Fruit fly (Drosophila melanogaster): ENCODE measurements around the gene AdamTS-B.

Gene AdamTS-B

DNA sequence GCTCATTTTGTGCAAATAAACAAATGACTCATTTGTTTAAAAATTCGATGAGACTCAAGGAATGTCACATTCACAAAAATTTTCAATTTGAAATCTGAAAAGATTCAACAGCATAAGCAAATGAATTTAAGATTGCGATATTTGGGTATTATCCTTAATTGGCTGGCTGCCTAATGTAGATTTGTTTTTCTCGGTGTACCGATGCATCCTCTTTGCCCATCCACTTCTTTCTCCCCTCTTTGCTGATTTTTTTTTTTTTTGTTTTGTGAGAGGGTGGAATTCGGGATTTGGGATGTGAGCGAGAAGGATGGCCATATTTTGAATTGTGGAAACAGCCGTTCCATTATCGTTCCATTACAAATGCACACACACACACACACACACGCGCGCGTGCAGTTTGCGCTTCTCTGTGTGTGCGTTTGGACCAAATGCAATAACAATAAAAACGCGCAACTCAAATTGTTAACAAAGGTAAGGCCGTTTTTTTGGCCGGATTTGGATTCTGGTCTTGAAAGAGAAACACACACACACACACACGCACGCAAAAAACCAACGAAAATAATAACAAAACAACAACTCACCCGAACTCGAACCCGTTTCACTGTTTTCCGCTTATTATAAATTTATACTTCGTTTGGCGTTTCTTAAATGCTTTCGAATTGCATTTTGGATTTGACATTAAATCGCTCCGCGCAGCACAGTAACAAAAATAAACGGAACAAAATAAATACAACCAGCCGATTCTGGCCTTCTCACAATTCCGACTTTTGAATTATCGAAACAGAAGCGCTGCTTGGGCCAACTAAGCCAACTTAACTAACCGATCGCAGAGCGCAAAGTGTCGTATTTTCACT is 19.1 kb upstream of the AdamTS-B start:
- TF ChIP-seq Hsf (GFP tag; optimal IDR thresholded peaks at IDR 0.05) = peak; percentile 35
- peak; percentile 15 for TF ChIP-seq CG6654 (GFP tag; optimal IDR thresholded peaks at IDR 0.05)
- TF ChIP-seq CG6683 (GFP tag; optimal IDR thresholded peaks at IDR 0.05) = no peak
- peak; percentile 27 for TF ChIP-seq slp2 (GFP tag; optimal IDR thresholded peaks at IDR 0.05)
- no peak for TF ChIP-seq slou (GFP tag; optimal IDR thresholded peaks at IDR 0.05)
- no peak for TF ChIP-seq stc (GFP tag; IDR thresholded peaks at IDR 0.05)
- TF ChIP-seq CG12391 (tag; optimal IDR thresholded peaks at IDR 0.05) = peak; percentile 67
- no peak for TF ChIP-seq CG32767 (GFP tag; IDR thresholded peaks at IDR 0.05)
- TF ChIP-seq nmo (GFP tag; optimal IDR thresholded peaks at IDR 0.05) = peak; percentile 62
- TF ChIP-seq Chrac-16 (GFP tag; optimal IDR thresholded peaks at IDR 0.05) = peak; percentile 46
- TF ChIP-seq CG17802 (tag; optimal IDR thresholded peaks at IDR 0.05) = no peak
- TF ChIP-seq jing (GFP tag; optimal IDR thresholded peaks at IDR 0.05) = peak; percentile 35
- no peak for TF ChIP-seq CG1832 (GFP tag; optimal IDR thresholded peaks at IDR 0.05)
- TF ChIP-seq al (GFP tag; IDR thresholded peaks at IDR 0.05) = no peak
- no peak for TF ChIP-seq CG31365 (tag; optimal IDR thresholded peaks at IDR 0.05)
- TF ChIP-seq salm (tag; optimal IDR thresholded peaks at IDR 0.05) = no peak
- 0 out of 2 replicates have a peak, but pooled peaks have one; percentile 18 for TF ChIP-seq CG7372 (GFP tag; IDR thresholded peaks at IDR 0.05)
- peak; percentile 41 for TF ChIP-seq CG18764 (GFP tag; optimal IDR thresholded peaks at IDR 0.05)
- TF ChIP-seq CG10209 (GFP tag; optimal IDR thresholded peaks at IDR 0.05) = peak; percentile 7
- TF ChIP-seq Hmr (GFP tag; optimal IDR thresholded peaks at IDR 0.05) = no peak
- TF ChIP-seq pum (GFP tag; optimal IDR thresholded peaks at IDR 0.05) = peak; percentile 32
- TF ChIP-seq Nf-YA (GFP tag; IDR thresholded peaks at IDR 0.05) = no peak
- no peak for TF ChIP-seq CG8478 (optimal IDR thresholded peaks at IDR 0.05)
- no peak for TF ChIP-seq cato (GFP tag; optimal IDR thresholded peaks at IDR 0.05; ENCODE audit: borderline replicate concordance)
- no peak for TF ChIP-seq CG10543 (GFP tag; optimal IDR thresholded peaks at IDR 0.05)
- peak; percentile 38 for TF ChIP-seq grau (tag; optimal IDR thresholded peaks at IDR 0.05)
- TF ChIP-seq lbe (GFP tag; optimal IDR thresholded peaks at IDR 0.05) = peak; percentile 32
- TF ChIP-seq gsb-n (tag; optimal IDR thresholded peaks at IDR 0.05) = peak; percentile 46
- no peak for TF ChIP-seq en (GFP tag; optimal IDR thresholded peaks at IDR 0.05)
- TF ChIP-seq Usf (GFP tag; optimal IDR thresholded peaks at IDR 0.05) = no peak
- no peak for TF ChIP-seq CG31388 (GFP tag; optimal IDR thresholded peaks at IDR 0.05)
- no peak for TF ChIP-seq unc-4 (GFP tag; IDR thresholded peaks at IDR 0.05; ENCODE audit: partially characterized antibody)
- no peak for TF ChIP-seq ems (GFP tag; optimal IDR thresholded peaks at IDR 0.05)
- no peak for TF ChIP-seq run (tag; optimal IDR thresholded peaks at IDR 0.05)
- TF ChIP-seq zen (tag; optimal IDR thresholded peaks at IDR 0.05) = peak; percentile 37
- peak; percentile 6 for TF ChIP-seq Jarid2 (GFP tag; optimal IDR thresholded peaks at IDR 0.05)
- TF ChIP-seq CG11723 (GFP tag; optimal IDR thresholded peaks at IDR 0.05) = peak; percentile 7
- TF ChIP-seq CG6765 (GFP tag; optimal IDR thresholded peaks at IDR 0.05) = no peak
- no peak for TF ChIP-seq CG7745 (tag; optimal IDR thresholded peaks at IDR 0.05)
- peak; percentile 57 for TF ChIP-seq Sox102F (GFP tag; optimal IDR thresholded peaks at IDR 0.05)
- TF ChIP-seq CG7271 (tag; optimal IDR thresholded peaks at IDR 0.05) = no peak
- no peak for TF ChIP-seq CG6791 (GFP tag; IDR thresholded peaks at IDR 0.05; ENCODE audit: partially characterized antibody)
- no peak for TF ChIP-seq Dfd (GFP tag; optimal IDR thresholded peaks at IDR 0.05)
- no peak for TF ChIP-seq stwl (tag; optimal IDR thresholded peaks at IDR 0.05)
- peak; percentile 4 for TF ChIP-seq CG13123 (GFP tag; optimal IDR thresholded peaks at IDR 0.05)
- no peak for TF ChIP-seq vfl (GFP tag; optimal IDR thresholded peaks at IDR 0.05)
- TF ChIP-seq CG16779 (GFP tag; IDR thresholded peaks at IDR 0.05) = no peak
- TF ChIP-seq Adf1 (GFP tag; IDR thresholded peaks at IDR 0.05) = no peak
- TF ChIP-seq sc (optimal IDR thresholded peaks at IDR 0.05) = no peak
- peak; percentile 40 for TF ChIP-seq sc (GFP tag; optimal IDR thresholded peaks at IDR 0.05)
